Worm (Caenorhabditis elegans): ENCODE results near the gene K10C8.4.

The K10C8.4 gene

ce11 chrV:12727104-12727637, 31.1 kb downstream of the K10C8.4 start, which contains the start of gene R11D1.13:
Gene R11D1.13 (plus strand): TSS chrV:12727154.
- no peak for TF ChIP-seq cog-1 (tag; optimal IDR thresholded peaks at IDR 0.05)
- TF ChIP-seq ztf-29 (GFP tag; IDR thresholded peaks at IDR 0.05) = no peak
- no peak for TF ChIP-seq ztf-23 (GFP tag; IDR thresholded peaks at IDR 0.05)
- TF ChIP-seq klf-2 (GFP tag; conservative IDR thresholded peaks at IDR 0.05) = no peak
- no peak for TF ChIP-seq tab-1 (GFP tag; IDR thresholded peaks at IDR 0.05)
- TF ChIP-seq T22C8.4 (GFP tag; IDR thresholded peaks at IDR 0.05) = no peak
- no peak for TF ChIP-seq med-1 (GFP tag; optimal IDR thresholded peaks at IDR 0.05; ENCODE audit: insufficient read depth)
- no peak for TF ChIP-seq ref-1 (GFP tag; conservative IDR thresholded peaks at IDR 0.05)
- no peak for TF ChIP-seq flt-1 (GFP tag; IDR thresholded peaks at IDR 0.05)

DNA sequence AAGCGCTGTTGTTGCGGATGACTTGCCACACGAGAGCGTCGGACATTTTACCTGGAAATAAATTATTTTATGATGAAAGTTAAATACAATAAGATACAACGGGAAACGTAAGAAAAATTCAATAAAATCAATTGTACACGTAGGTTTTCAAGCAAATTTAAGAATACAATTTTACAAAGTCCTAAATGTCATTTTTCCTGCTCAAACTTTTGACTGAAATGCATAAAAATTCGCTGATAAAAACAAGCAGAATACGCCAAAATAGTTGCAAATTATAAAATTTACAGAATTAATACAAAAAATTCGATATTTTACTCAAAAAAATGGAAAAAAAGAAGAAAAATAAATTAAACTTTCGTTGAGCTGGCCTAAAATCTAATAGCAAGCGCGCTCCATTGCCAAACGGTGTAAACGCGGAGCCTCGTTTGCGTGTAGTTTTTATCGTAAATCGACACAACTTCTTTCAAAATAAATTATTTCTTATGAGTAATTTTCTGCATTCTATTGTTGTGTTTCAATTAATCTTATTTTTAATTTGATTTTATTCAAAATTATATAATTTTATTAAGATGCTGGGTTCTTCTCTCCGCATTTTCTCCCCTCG, 32.1 kb downstream of the K10C8.4 start, which contains the start of the genes rpl-28 and mrpl-49:
Gene rpl-28, minus strand, starts transcription at position 51 of the 604 bp plus-strand sequence.
Gene mrpl-49, plus strand, starts transcription at position 570 of the 604 bp plus-strand sequence.
- no peak for TF ChIP-seq klf-2 (GFP tag; conservative IDR thresholded peaks at IDR 0.05)
- peak; percentile 67 for TF ChIP-seq ztf-23 (GFP tag; IDR thresholded peaks at IDR 0.05)
- peak; percentile 60 for TF ChIP-seq cog-1 (tag; optimal IDR thresholded peaks at IDR 0.05)

ce11 chrV:12729220-12729619, 33.2 kb downstream of the K10C8.4 start, which contains the start of gene R11D1.10:
Gene R11D1.10 (plus strand): TSS chrV:12729520.
- no peak for TF ChIP-seq ztf-29 (GFP tag; IDR thresholded peaks at IDR 0.05)
- no peak for TF ChIP-seq cog-1 (tag; optimal IDR thresholded peaks at IDR 0.05)
- no peak for TF ChIP-seq T22C8.4 (GFP tag; IDR thresholded peaks at IDR 0.05)
- TF ChIP-seq klf-2 (GFP tag; conservative IDR thresholded peaks at IDR 0.05) = no peak
- TF ChIP-seq tab-1 (GFP tag; IDR thresholded peaks at IDR 0.05) = no peak
- TF ChIP-seq ref-1 (GFP tag; conservative IDR thresholded peaks at IDR 0.05) = no peak
- no peak for TF ChIP-seq med-1 (GFP tag; optimal IDR thresholded peaks at IDR 0.05; ENCODE audit: insufficient read depth)
- TF ChIP-seq ztf-23 (GFP tag; IDR thresholded peaks at IDR 0.05) = no peak
- TF ChIP-seq flt-1 (GFP tag; IDR thresholded peaks at IDR 0.05) = no peak

DNA sequence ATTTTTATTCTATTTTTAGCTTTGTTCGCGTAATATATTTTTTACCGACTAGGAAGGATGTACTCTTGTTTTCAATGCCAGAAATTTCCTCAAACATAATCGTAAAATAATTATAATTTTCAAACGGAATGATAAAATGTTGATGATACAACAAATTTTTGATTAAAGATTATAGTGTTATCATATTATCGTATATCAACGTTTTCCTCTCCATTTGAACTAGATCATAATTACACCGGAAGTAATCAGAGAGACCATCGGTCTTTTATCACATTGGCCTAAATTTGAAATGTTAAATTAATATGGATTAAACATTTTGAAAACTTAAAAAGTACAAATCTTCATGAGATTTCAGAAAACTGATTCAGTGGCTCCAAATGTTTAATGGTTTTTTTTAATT, 36.7 kb downstream of the K10C8.4 start:
- no peak for TF ChIP-seq ztf-23 (GFP tag; IDR thresholded peaks at IDR 0.05)
- no peak for TF ChIP-seq klf-2 (GFP tag; conservative IDR thresholded peaks at IDR 0.05)
- TF ChIP-seq flt-1 (GFP tag; IDR thresholded peaks at IDR 0.05) = no peak
- TF ChIP-seq tab-1 (GFP tag; IDR thresholded peaks at IDR 0.05) = no peak
- TF ChIP-seq ref-1 (GFP tag; conservative IDR thresholded peaks at IDR 0.05) = no peak
- no peak for TF ChIP-seq T22C8.4 (GFP tag; IDR thresholded peaks at IDR 0.05)
- TF ChIP-seq med-1 (GFP tag; optimal IDR thresholded peaks at IDR 0.05; ENCODE audit: insufficient read depth) = no peak
- no peak for TF ChIP-seq ztf-29 (GFP tag; IDR thresholded peaks at IDR 0.05)
- no peak for TF ChIP-seq cog-1 (tag; optimal IDR thresholded peaks at IDR 0.05)

- no peak for TF ChIP-seq tab-1 (GFP tag; IDR thresholded peaks at IDR 0.05)
- TF ChIP-seq cog-1 (tag; optimal IDR thresholded peaks at IDR 0.05) = no peak
- no peak for TF ChIP-seq T22C8.4 (GFP tag; IDR thresholded peaks at IDR 0.05)
- TF ChIP-seq ref-1 (GFP tag; conservative IDR thresholded peaks at IDR 0.05) = no peak
- no peak for TF ChIP-seq klf-2 (GFP tag; conservative IDR thresholded peaks at IDR 0.05)
- TF ChIP-seq flt-1 (GFP tag; IDR thresholded peaks at IDR 0.05) = no peak
- no peak for TF ChIP-seq ztf-29 (GFP tag; IDR thresholded peaks at IDR 0.05)
- TF ChIP-seq ztf-23 (GFP tag; IDR thresholded peaks at IDR 0.05) = no peak
- TF ChIP-seq med-1 (GFP tag; optimal IDR thresholded peaks at IDR 0.05; ENCODE audit: insufficient read depth) = no peak
Measured at ce11 chrV:12733465-12734248, 37.6 kb downstream of the K10C8.4 start, which contains the start of the genes dhs-21 and xbx-9. Gene dhs-21 (minus strand): TSS chrV:12733645. Gene xbx-9 (plus strand): TSS chrV:12734198.

DNA sequence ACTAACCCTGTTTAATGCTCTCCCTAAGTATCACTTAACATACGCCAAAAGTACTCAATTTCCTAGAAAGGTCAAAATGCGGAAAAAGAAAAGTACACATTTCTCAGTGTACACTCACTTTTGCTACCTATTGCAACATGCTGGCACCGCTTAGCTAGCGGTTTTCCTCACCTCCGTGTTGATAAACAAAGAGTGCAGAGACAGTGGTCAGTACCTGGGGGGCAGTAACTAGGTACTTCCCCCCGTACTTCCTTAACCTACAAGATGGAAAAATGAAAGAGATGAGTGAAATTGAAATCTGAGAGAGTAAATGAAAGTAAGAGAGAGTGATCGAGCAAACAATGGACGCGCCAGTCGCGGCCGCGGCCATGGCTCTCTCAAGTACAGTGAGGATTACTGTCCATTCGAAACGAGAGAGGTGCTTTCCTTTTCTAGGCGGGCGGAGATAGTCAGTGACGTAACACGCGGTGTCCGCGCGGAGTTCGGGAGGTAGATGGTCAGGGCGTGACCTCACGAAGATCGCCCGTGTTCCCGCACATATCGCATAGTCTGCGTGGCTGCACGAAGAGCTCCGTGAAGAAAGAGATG, 40.2 kb downstream of the K10C8.4 start, which contains the start of gene cky-1:
Gene cky-1, plus strand, starts transcription at position 538 of the 588 bp plus-strand sequence.
- TF ChIP-seq ztf-23 (GFP tag; IDR thresholded peaks at IDR 0.05) = no peak
- TF ChIP-seq cog-1 (tag; optimal IDR thresholded peaks at IDR 0.05) = no peak
- no peak for TF ChIP-seq tab-1 (GFP tag; IDR thresholded peaks at IDR 0.05)
- TF ChIP-seq med-1 (GFP tag; optimal IDR thresholded peaks at IDR 0.05; ENCODE audit: insufficient read depth) = no peak
- no peak for TF ChIP-seq ref-1 (GFP tag; conservative IDR thresholded peaks at IDR 0.05)
- TF ChIP-seq flt-1 (GFP tag; IDR thresholded peaks at IDR 0.05) = no peak
- TF ChIP-seq T22C8.4 (GFP tag; IDR thresholded peaks at IDR 0.05) = no peak
- no peak for TF ChIP-seq ztf-29 (GFP tag; IDR thresholded peaks at IDR 0.05)
- TF ChIP-seq klf-2 (GFP tag; conservative IDR thresholded peaks at IDR 0.05) = no peak

DNA sequence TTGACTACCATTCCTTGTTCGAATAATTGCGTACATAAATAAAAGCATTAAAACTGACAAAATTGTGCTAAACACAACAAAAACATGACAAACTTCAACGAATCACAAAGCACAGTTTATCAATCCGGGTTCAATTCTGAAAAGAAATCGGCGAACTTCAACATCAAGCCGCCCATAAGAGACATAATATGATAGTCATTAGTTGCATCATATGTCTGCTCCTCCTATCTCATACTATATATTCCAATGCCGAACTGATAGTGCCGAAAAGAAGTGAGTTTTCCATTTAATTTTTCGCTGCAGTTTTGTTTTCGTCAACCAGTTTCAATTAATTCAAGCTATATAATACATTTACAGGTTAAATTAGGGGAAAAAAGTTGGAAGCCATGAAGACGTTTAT, 45.6 kb downstream of the K10C8.4 start, which contains the start of gene hrg-7:
Gene hrg-7, plus strand, starts transcription at position 358 of the 400 bp plus-strand sequence.
- TF ChIP-seq flt-1 (GFP tag; IDR thresholded peaks at IDR 0.05) = no peak
- no peak for TF ChIP-seq ztf-29 (GFP tag; IDR thresholded peaks at IDR 0.05)
- TF ChIP-seq klf-2 (GFP tag; conservative IDR thresholded peaks at IDR 0.05) = no peak
- TF ChIP-seq ref-1 (GFP tag; conservative IDR thresholded peaks at IDR 0.05) = no peak
- TF ChIP-seq med-1 (GFP tag; optimal IDR thresholded peaks at IDR 0.05; ENCODE audit: insufficient read depth) = no peak

DNA sequence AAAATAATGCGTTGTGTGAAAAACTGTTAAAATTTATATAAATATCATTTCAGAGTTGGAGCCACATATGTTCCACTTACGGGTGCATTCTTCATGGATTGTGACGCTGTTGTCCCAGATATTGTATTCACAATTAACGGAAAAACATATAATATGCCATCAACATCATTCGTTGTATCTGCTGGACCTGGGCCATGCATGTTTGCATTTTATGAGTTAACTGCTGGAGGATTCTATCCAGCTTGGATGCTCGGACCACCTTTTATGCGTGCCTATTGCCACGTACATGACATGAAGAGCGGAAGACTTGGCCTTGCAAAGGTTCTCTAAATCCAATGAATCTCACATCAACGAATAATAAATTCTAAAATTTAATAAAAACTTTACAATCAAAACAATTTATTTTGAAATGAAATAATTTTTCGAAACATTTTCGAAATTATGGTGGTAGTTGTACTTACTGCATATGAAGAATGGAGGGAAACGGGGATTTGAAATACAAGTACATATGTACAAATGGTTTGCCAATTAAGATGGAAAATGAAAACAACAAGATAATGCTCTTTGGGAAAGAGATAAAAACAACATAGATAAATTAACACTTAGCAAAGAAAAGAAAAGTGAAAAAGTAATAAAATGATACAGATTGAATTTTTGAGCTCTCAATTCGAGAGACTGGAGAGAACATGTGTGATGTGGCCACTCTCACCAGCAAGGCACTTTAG, 47.9 kb downstream of the K10C8.4 start:
- TF ChIP-seq tab-1 (GFP tag; IDR thresholded peaks at IDR 0.05) = no peak
- TF ChIP-seq klf-2 (GFP tag; conservative IDR thresholded peaks at IDR 0.05) = no peak
- no peak for TF ChIP-seq ztf-23 (GFP tag; IDR thresholded peaks at IDR 0.05)
- no peak for TF ChIP-seq flt-1 (GFP tag; IDR thresholded peaks at IDR 0.05)
- no peak for TF ChIP-seq ztf-29 (GFP tag; IDR thresholded peaks at IDR 0.05)

All from whole organism, midembryonic.